Fruit fly (Drosophila melanogaster): ENCODE results near the gene mtgo.
A peak's percentile ranks its signal among the peaks of the same experiment; 100 is the strongest.

mtgo gene

DNA sequence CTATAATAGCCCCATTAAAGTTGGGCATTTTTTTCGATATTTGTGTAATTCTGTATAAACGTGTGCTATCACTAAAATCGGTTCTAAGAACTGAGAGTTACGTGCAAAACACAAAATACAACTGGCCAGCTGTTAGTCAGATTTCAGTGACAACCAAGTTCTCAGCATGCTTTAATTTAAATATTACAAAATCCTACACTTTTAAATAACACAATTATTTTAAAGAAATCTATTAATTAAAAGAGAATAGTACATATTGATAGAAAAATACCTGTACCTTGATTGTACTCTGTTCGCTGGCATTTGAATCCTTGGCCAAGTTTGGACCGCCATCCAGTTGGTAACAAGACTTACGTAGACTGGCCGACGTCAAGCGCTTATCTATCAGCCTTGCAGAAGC lies 5.0 kb downstream of the mtgo start, which contains the start of gene CG5968:
CG5968 (minus strand) TSS at position 101 of the 400 bp plus-strand sequence.
- TF ChIP-seq Xrp1 (GFP tag; IDR thresholded peaks at IDR 0.05) (no peak), CG9437 (GFP tag; optimal IDR thresholded peaks at IDR 0.05) (no peak), CG6175 (GFP tag; IDR thresholded peaks at IDR 0.05) (no peak), dati (GFP tag; IDR thresholded peaks at IDR 0.05) (no peak), usp (GFP tag; optimal IDR thresholded peaks at IDR 0.05) (no peak), CG16813 (GFP tag; IDR thresholded peaks at IDR 0.05; ENCODE audit: partially characterized antibody) (no peak), pb (GFP tag; optimal IDR thresholded peaks at IDR 0.05) (no peak), CG1024 (GFP tag; IDR thresholded peaks at IDR 0.05) (no peak), CG18764 (GFP tag; optimal IDR thresholded peaks at IDR 0.05) (no peak), CG8478 (optimal IDR thresholded peaks at IDR 0.05) (no peak), CG12219 (GFP tag; optimal IDR thresholded peaks at IDR 0.05) (no peak), Ets97D (GFP tag; optimal IDR thresholded peaks at IDR 0.05) (no peak)

DNA sequence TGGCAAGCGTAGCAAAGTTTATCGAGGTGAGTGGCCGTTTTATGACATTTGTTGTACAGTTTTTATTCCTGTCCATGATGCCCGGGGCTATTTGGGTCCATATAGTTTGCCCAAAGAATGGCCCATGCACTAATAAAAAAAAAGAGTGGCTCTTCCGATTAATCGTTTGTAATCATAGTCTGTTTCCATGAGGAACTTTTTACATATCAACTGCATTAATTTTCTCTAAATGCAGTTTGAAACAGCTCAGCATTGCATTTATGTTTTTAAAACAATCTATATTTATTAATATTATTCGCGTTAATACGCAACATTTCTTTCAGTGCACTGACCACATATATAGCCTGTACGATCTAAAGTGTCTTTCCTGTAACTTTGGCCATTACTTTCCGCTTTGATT lies 15.1 kb downstream of the mtgo start:
- no peak for TF ChIP-seq CG13624 (GFP tag; optimal IDR thresholded peaks at IDR 0.05)
- TF ChIP-seq CG7357 (GFP tag; IDR thresholded peaks at IDR 0.05): no peak
- TF ChIP-seq dm (GFP tag; optimal IDR thresholded peaks at IDR 0.05): no peak

DNA sequence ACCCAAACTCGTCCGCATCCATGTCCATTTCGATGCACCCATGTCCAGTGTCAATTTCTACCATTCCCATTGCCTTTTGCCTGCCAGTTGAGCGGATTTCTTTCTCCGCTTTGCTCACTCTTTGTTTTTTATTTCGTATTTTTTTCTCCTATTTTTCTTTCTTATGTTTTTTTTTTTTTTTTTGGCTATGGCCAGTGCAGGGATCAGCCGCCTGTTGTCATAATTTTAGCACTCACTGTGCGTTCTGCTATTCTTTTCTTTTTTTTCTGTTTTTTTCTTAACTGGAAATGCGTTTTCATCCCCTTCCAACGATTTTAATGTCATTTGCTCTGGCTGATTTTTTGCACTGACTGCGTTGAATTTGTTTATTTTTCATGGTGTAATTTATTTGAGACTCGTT lies 17.6 kb downstream of the mtgo start:
- TF ChIP-seq CG14965 (GFP tag; optimal IDR thresholded peaks at IDR 0.05; ENCODE audit: borderline replicate concordance) (no peak), CoRest (tag; optimal IDR thresholded peaks at IDR 0.05) (no peak), bab2 (GFP tag; optimal IDR thresholded peaks at IDR 0.05) (no peak), vnd (GFP tag; IDR thresholded peaks at IDR 0.05; ENCODE audit: partially characterized antibody) (no peak), ranshi (GFP tag; IDR thresholded peaks at IDR 0.05) (no peak), CG4820 (GFP tag; optimal IDR thresholded peaks at IDR 0.05) (no peak), sim (GFP tag; IDR thresholded peaks at IDR 0.05) (no peak), Antp (GFP tag; optimal IDR thresholded peaks at IDR 0.05) (no peak), CG13296 (GFP tag; optimal IDR thresholded peaks at IDR 0.05) (no peak)

DNA sequence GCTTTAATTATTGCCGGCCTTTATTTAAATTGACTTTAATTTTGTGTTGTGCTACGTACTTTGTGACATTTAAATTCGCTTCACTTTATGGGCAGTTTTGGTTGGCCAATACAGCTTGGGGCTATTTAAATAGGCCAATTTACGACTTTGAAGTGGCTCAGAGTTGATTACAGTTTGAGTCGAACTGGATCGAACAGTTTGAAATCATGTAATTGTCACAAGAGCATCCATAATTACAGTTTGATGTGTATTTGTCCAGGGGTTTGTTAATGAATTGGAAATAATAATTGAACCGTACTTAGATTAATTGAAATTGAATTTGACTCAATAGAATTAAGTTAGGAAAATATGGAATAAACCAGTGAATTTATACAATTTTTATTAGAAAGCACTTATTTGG lies 37.9 kb downstream of the mtgo start:
- TF ChIP-seq cad (GFP tag; optimal IDR thresholded peaks at IDR 0.05): peak; percentile 86
- peak; percentile 95 for TF ChIP-seq CG6654 (GFP tag; optimal IDR thresholded peaks at IDR 0.05)
- peak; percentile 40 for TF ChIP-seq stwl (tag; optimal IDR thresholded peaks at IDR 0.05)
- TF ChIP-seq gem (tag; optimal IDR thresholded peaks at IDR 0.05): no peak
- no peak for TF ChIP-seq CG9797 (GFP tag; optimal IDR thresholded peaks at IDR 0.05)

DNA sequence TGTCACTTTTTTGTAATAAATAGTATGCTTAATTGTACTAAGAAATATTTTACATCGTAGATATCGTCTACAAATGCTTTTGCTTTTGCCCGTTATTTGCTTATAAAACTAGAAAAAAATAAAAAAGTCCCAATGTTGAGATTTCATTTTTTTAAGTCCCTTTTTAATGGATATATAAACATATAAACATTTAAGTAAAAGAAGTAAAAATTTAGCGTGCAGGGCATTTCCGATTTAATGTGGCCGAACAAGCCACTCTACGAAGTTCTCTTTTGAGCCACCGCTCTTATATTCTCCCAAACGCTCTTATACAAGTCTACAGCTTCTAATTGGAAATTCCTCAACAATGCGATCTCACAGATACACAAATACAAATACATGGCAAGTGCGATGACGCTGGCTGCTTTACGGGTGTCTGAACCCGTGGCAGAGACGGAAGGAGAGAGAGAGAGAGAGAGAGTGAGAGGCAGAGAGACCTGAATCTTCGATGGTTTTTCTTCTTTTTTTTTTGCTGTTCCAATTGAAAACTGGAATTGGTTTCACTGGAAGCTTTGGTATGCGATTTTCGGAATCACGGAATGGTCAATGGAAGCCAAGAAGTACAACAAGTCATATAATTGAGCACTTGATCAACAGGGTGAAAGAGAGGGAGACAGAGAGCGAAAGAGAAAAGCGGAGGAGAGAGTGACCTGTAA lies 43.0 kb downstream of the mtgo start:
- TF ChIP-seq CG10565 (GFP tag; optimal IDR thresholded peaks at IDR 0.05): no peak
- no peak for TF ChIP-seq CG6813 (GFP tag; optimal IDR thresholded peaks at IDR 0.05)
- 0 out of 2 replicates have a peak, but pooled peaks have one; percentile 27 for TF ChIP-seq CG4360 (GFP tag; IDR thresholded peaks at IDR 0.05)
- TF ChIP-seq gce (GFP tag; IDR thresholded peaks at IDR 0.05): 0 out of 3 replicates have a peak, but pooled peaks have one; percentile 34
- TF ChIP-seq Xrp1 (GFP tag; IDR thresholded peaks at IDR 0.05): peak; percentile 48; the same call in 1 of the 2 replicates
- TF ChIP-seq CG2199 (GFP tag; IDR thresholded peaks at IDR 0.05): 0 out of 3 replicates have a peak, but pooled peaks have one; percentile 75
- TF ChIP-seq yki (optimal IDR thresholded peaks at IDR 0.05): peak; percentile 80
- peak; percentile 50; the same call in 1 of the 2 replicates for TF ChIP-seq Drgx (GFP tag; IDR thresholded peaks at IDR 0.05)
- TF ChIP-seq Trl (optimal IDR thresholded peaks at IDR 0.05): peak; percentile 93 to 96
- TF ChIP-seq Trl (GFP tag; optimal IDR thresholded peaks at IDR 0.05): peak; percentile 10
- TF ChIP-seq dpn (GFP tag; optimal IDR thresholded peaks at IDR 0.05): no peak
- no peak for TF ChIP-seq phol (tag; optimal IDR thresholded peaks at IDR 0.05)
- TF ChIP-seq zfh1 (GFP tag; IDR thresholded peaks at IDR 0.05): 0 out of 3 replicates have a peak, but pooled peaks have one; percentile 26
- no peak for TF ChIP-seq Side (GFP tag; optimal IDR thresholded peaks at IDR 0.05)
- no peak for TF ChIP-seq HLH3B (GFP tag; IDR thresholded peaks at IDR 0.05)
- no peak for TF ChIP-seq Hmx (GFP tag; optimal IDR thresholded peaks at IDR 0.05)
- peak; percentile 93 for TF ChIP-seq sqz (GFP tag; optimal IDR thresholded peaks at IDR 0.05)
- TF ChIP-seq H2.0 (GFP tag; IDR thresholded peaks at IDR 0.05): no peak
- TF ChIP-seq kni (GFP tag; optimal IDR thresholded peaks at IDR 0.05): peak; percentile 85
- peak; percentile 19 for TF ChIP-seq cad (GFP tag; optimal IDR thresholded peaks at IDR 0.05)

All from whole organism, embryonic.